Worm (Caenorhabditis elegans) whole organism, young adult: Measurements from ENCODE around the gene sbsp-1.

ENCODE experiments used
- B0019.2 ChIP-seq: fragments of 200-800 bp; sonication (Bioruptor generic); conservative IDR thresholded peaks from 2 replicates; pipeline ENCODE4 v1.3.6; 2022; ENCODE audit warnings: missing genetic modification reagents, missing genetic modification characterization, missing compliant biosample characterization
- B0336.3 ChIP-seq: fragments of 200-800 bp; sonication (Bioruptor generic); IDR thresholded peaks from 2 replicates; pipeline ENCODE4 v1.3.6; 2022; ENCODE audit warnings: missing genetic modification characterization, missing compliant biosample characterization
- D2030.7 ChIP-seq: fragments of 200-800 bp; sonication (Bioruptor generic); IDR thresholded peaks from 2 replicates; pipeline ENCODE4 v1.3.6; 2022; ENCODE audit warnings: missing genetic modification reagents, missing genetic modification characterization, missing compliant biosample characterization
- F57A8.1 ChIP-seq: fragments of 200-800 bp; sonication (Bioruptor generic); optimal IDR thresholded peaks from 2 replicates; lab custom pipeline; 2018; ENCODE audit warnings: mild to moderate bottlenecking, missing genetic modification characterization, moderate library complexity, missing compliant biosample characterization
- F57C9.4 ChIP-seq: sonication (generic microtip); optimal IDR thresholded peaks from 2 replicates; lab custom pipeline; 2017; ENCODE audit warnings: mild to moderate bottlenecking, missing genetic modification characterization, missing compliant biosample characterization
- K12H6.12 ChIP-seq: fragments of 200-800 bp; sonication (Bioruptor generic); optimal IDR thresholded peaks from 2 replicates; lab custom pipeline; 2018; ENCODE audit warnings: mild to moderate bottlenecking, missing genetic modification characterization, missing compliant biosample characterization
- T07F8.4 ChIP-seq: sonication (generic microtip); optimal IDR thresholded peaks from 2 replicates; lab custom pipeline; 2016; ENCODE audit warnings: mild to moderate bottlenecking, missing genetic modification characterization, moderate library complexity, missing compliant biosample characterization
- T26A5.8 ChIP-seq: sonication (generic microtip); optimal IDR thresholded peaks from 2 replicates; lab custom pipeline; 2016; ENCODE audit warnings: missing genetic modification characterization, missing compliant biosample characterization
- Y79H2A.3 ChIP-seq: fragments of 200-800 bp; sonication (Bioruptor generic); conservative IDR thresholded peaks from 2 replicates; pipeline ENCODE4 v1.3.6; 2022; ENCODE audit warnings: missing genetic modification reagents, missing genetic modification characterization, missing compliant biosample characterization
- Y95B8A.8 ChIP-seq: fragments of 200-800 bp; sonication (Bioruptor generic); IDR thresholded peaks from 2 replicates; pipeline ENCODE4 v1.3.6; 2022; ENCODE audit warnings: missing genetic modification reagents, missing genetic modification characterization, missing compliant biosample characterization
- atf-7 ChIP-seq: sonication (generic microtip); optimal IDR thresholded peaks from 2 replicates; lab custom pipeline; 2017; ENCODE audit warnings: mild to moderate bottlenecking, missing genetic modification characterization, missing compliant biosample characterization
- attf-3 ChIP-seq: fragments of 200-800 bp; sonication (Bioruptor generic); conservative IDR thresholded peaks from 2 replicates; pipeline ENCODE4 v1.3.6; 2022; ENCODE audit warnings: missing genetic modification reagents, missing genetic modification characterization, missing compliant biosample characterization
- attf-6 ChIP-seq: fragments of 200-800 bp; sonication (Bioruptor generic); IDR thresholded peaks from 2 replicates; pipeline ENCODE4 v1.3.6; 2022; ENCODE audit warnings: missing genetic modification reagents, missing genetic modification characterization, missing compliant biosample characterization
- ccch-3 ChIP-seq: fragments of 200-800 bp; sonication (Bioruptor generic); optimal IDR thresholded peaks from 2 replicates; lab custom pipeline; 2018; ENCODE audit warnings: mild to moderate bottlenecking, missing genetic modification characterization, missing compliant biosample characterization
- cebp-1 ChIP-seq, 2 experiments: fragments of 200-800 bp in 1 of 2; sonication (Bioruptor generic) in 1 of 2; sonication (generic microtip) in 1 of 2; IDR thresholded peaks in 1 of 2; optimal IDR thresholded peaks in 1 of 2; 2 replicates each; pipeline versions ENCODE4 v1.3.6 to Lab custom; 2017 to 2022; ENCODE audit warnings: missing compliant biosample characterization in 2 of 2, missing genetic modification characterization in 2 of 2, mild to moderate bottlenecking in 1 of 2, missing genetic modification reagents in 1 of 2, moderate library complexity in 1 of 2
- cebp-2 ChIP-seq: fragments of 200-800 bp; sonication (Bioruptor generic); IDR thresholded peaks from 2 replicates; pipeline ENCODE4 v1.3.6; 2022; ENCODE audit warnings: missing genetic modification characterization, missing compliant biosample characterization
- ceh-27 ChIP-seq: fragments of 200-800 bp; sonication (Bioruptor generic); optimal IDR thresholded peaks from 2 replicates; lab custom pipeline; 2018; ENCODE audit warnings: mild to moderate bottlenecking, missing genetic modification characterization, moderate library complexity, missing compliant biosample characterization
- ceh-58 ChIP-seq: fragments of 200-800 bp; sonication (Bioruptor generic); IDR thresholded peaks from 2 replicates; pipeline ENCODE4 v1.3.6; 2022; ENCODE audit warnings: missing genetic modification characterization, missing compliant biosample characterization
- ceh-79 ChIP-seq: sonication (generic microtip); optimal IDR thresholded peaks from 2 replicates; lab custom pipeline; 2017; ENCODE audit warnings: mild to moderate bottlenecking, missing genetic modification characterization, missing compliant biosample characterization
- dox-1 ChIP-seq: fragments of 200-800 bp; sonication (Bioruptor generic); IDR thresholded peaks from 2 replicates; pipeline ENCODE4 v1.3.6; 2022; ENCODE audit warnings: missing genetic modification reagents, missing genetic modification characterization, missing compliant biosample characterization
- dpl-1 ChIP-seq: fragments of 150-350 bp; optimal IDR thresholded peaks from 2 replicates; lab custom pipeline; 2014; ENCODE audit warnings: missing biosample characterization, missing genetic modification reagents, missing genetic modification characterization
- ets-4 ChIP-seq: fragments of 200-800 bp; sonication (Bioruptor generic); optimal IDR thresholded peaks from 2 replicates; lab custom pipeline; 2018; ENCODE audit warnings: mild to moderate bottlenecking, missing genetic modification characterization, missing compliant biosample characterization
- lag-1 ChIP-seq: fragments of 200-800 bp; sonication (Bioruptor generic); IDR thresholded peaks from 2 replicates; pipeline ENCODE4 v1.3.6; 2022; ENCODE audit warnings: missing genetic modification reagents, missing genetic modification characterization, missing compliant biosample characterization
- let-526 ChIP-seq: fragments of 200-800 bp; sonication (Bioruptor generic); IDR thresholded peaks from 2 replicates; pipeline ENCODE4 v1.3.6; 2022; ENCODE audit warnings: missing genetic modification reagents, missing genetic modification characterization, missing compliant biosample characterization
- let-607 ChIP-seq, 2 experiments: fragments of 200-800 bp in 1 of 2; sonication (Bioruptor generic) in 1 of 2; sonication (generic microtip) in 1 of 2; optimal IDR thresholded peaks; 2 replicates each; lab custom pipeline; 2016 to 2018; ENCODE audit warnings: mild to moderate bottlenecking in 2 of 2, missing compliant biosample characterization in 2 of 2, missing genetic modification characterization in 2 of 2, moderate library complexity in 2 of 2, missing genotype in 1 of 2
- lir-1 ChIP-seq: fragments of 200-800 bp; sonication (Bioruptor generic); conservative IDR thresholded peaks from 2 replicates; pipeline ENCODE4 v1.3.6; 2022; ENCODE audit warnings: missing genetic modification reagents, missing genetic modification characterization, missing compliant biosample characterization
- lsl-1 ChIP-seq: fragments of 200-800 bp; sonication (Bioruptor generic); optimal IDR thresholded peaks from 2 replicates; lab custom pipeline; 2018; ENCODE audit warnings: mild to moderate bottlenecking, missing genetic modification characterization, moderate library complexity, missing compliant biosample characterization
- madf-10 ChIP-seq: sonication (generic microtip); optimal IDR thresholded peaks from 2 replicates; lab custom pipeline; 2016; ENCODE audit warnings: mild to moderate bottlenecking, missing genetic modification characterization, missing compliant biosample characterization
- madf-8 ChIP-seq: fragments of 200-800 bp; sonication (Bioruptor generic); conservative IDR thresholded peaks from 2 replicates; pipeline ENCODE4 v1.3.6; 2022; ENCODE audit warnings: missing genetic modification reagents, missing genetic modification characterization, missing compliant biosample characterization
- nhr-179 ChIP-seq: sonication (generic microtip); optimal IDR thresholded peaks from 2 replicates; lab custom pipeline; 2016; ENCODE audit warnings: mild to moderate bottlenecking, missing genetic modification characterization, missing compliant biosample characterization
- nhr-80 ChIP-seq: sonication (generic microtip); optimal IDR thresholded peaks from 2 replicates; lab custom pipeline; 2016; ENCODE audit warnings: missing genetic modification characterization, missing compliant biosample characterization
- pha-4 ChIP-seq: fragments of 150-350 bp; sonication (generic microtip); optimal IDR thresholded peaks from 2 replicates; lab custom pipeline; 2014; ENCODE audit warnings: missing biosample characterization, missing genetic modification reagents, missing genetic modification characterization
- rec-8 ChIP-seq, 2 experiments: sonication (generic microtip); optimal IDR thresholded peaks; 2 replicates each; lab custom pipeline; 2016; ENCODE audit warnings: mild to moderate bottlenecking in 2 of 2, missing genetic modification characterization in 2 of 2, missing genetic modification reagents in 2 of 2, missing genotype in 2 of 2, missing biosample characterization in 1 of 2, missing compliant biosample characterization in 1 of 2, moderate library complexity in 1 of 2
- rpc-1 ChIP-seq, 2 experiments: fragments of 150-350 bp in 1 of 2; sonication (generic microtip) in 1 of 2; optimal IDR thresholded peaks; 2 replicates each; lab custom pipeline; 2014 to 2018; ENCODE audit warnings: missing biosample characterization in 1 of 2, missing genetic modification characterization in 1 of 2, missing genetic modification reagents in 1 of 2, missing genotype in 1 of 2
- tbx-9 ChIP-seq: sonication (generic microtip); optimal IDR thresholded peaks from 2 replicates; lab custom pipeline; 2016; ENCODE audit warnings: borderline replicate concordance, missing genetic modification characterization, inconsistent platforms, missing compliant biosample characterization
- xnd-1 ChIP-seq: sonication (generic microtip); optimal IDR thresholded peaks from 2 replicates; lab custom pipeline; 2016; ENCODE audit warnings: missing genotype, missing genetic modification reagents, missing genetic modification characterization, missing compliant biosample characterization
- zfh-2 ChIP-seq: fragments of 200-800 bp; sonication (Bioruptor generic); conservative IDR thresholded peaks from 2 replicates; pipeline ENCODE4 v1.3.6; 2022; ENCODE audit warnings: missing genetic modification reagents, missing genetic modification characterization, missing compliant biosample characterization
- zim-3 ChIP-seq: sonication (generic microtip); optimal IDR thresholded peaks from 2 replicates; lab custom pipeline; 2017; ENCODE audit warnings: mild to moderate bottlenecking, missing genetic modification characterization, moderate library complexity, missing compliant biosample characterization
- ztf-18 ChIP-seq: sonication (generic microtip); optimal IDR thresholded peaks from 2 replicates; lab custom pipeline; 2016; ENCODE audit warnings: missing genotype, mild to moderate bottlenecking, missing genetic modification characterization, missing compliant biosample characterization
- ztf-26 ChIP-seq: sonication (generic microtip); optimal IDR thresholded peaks from 2 replicates; lab custom pipeline; 2017; ENCODE audit warnings: missing genetic modification characterization, missing compliant biosample characterization

Gene sbsp-1

ce11 chrIII:10820592-10821242 is 12.0 kb upstream of the sbsp-1 start (continued):
- TF ChIP-seq madf-10 (no peak), rec-8 (tag; optimal IDR thresholded peaks at IDR 0.05; lab: Kevin White, UChicago) (no peak), pha-4 (no peak), atf-7 (tag; lab: Kevin White, UChicago) (no peak), madf-8 (GFP tag; lab: Robert Waterston, UW) (peak; percentile 56), nhr-80 (tag; lab: Kevin White, UChicago) (peak; percentile 4), D2030.7 (GFP tag; lab: Robert Waterston, UW) (peak; percentile 42; the same call in 1 of the 2 replicates), F57C9.4 (tag; lab: Kevin White, UChicago) (no peak), T07F8.4 (tag; lab: Kevin White, UChicago) (no peak), ceh-79 (tag; lab: Kevin White, UChicago) (no peak), B0336.3 (GFP tag; lab: Robert Waterston, UW) (no peak), lag-1 (no peak), zim-3 (tag; lab: Kevin White, UChicago) (no peak), cebp-2 (GFP tag; lab: Robert Waterston, UW) (no peak), K12H6.12 (tag; lab: Kevin White, UChicago) (no peak), ccch-3 (GFP tag; lab: Kevin White, UChicago) (no peak), Y95B8A.8 (GFP tag; lab: Robert Waterston, UW) (no peak), ets-4 (GFP tag; lab: Kevin White, UChicago) (no peak), Y79H2A.3 (no peak), rpc-1 (optimal IDR thresholded peaks at IDR 0.05; lab: Kevin White, UChicago) (no peak), rpc-1 (tag; optimal IDR thresholded peaks at IDR 0.05; lab: Kevin White, UChicago) (no peak), let-607 (tag; optimal IDR thresholded peaks at IDR 0.05; lab: Kevin White, UChicago) (peak in 1 of 2 experiments; percentile 61), attf-3 (GFP tag; lab: Robert Waterston, UW) (no peak), xnd-1 (tag; lab: Kevin White, UChicago) (peak; percentile 77), let-526 (GFP tag; lab: Robert Waterston, UW) (no peak), nhr-179 (no peak), ceh-58 (no peak), attf-6 (no peak), F57A8.1 (GFP tag; lab: Kevin White, UChicago) (no peak), lsl-1 (GFP tag; lab: Kevin White, UChicago) (peak; percentile 96), zfh-2 (no peak), T26A5.8 (no peak), ceh-27 (GFP tag; lab: Kevin White, UChicago) (no peak), cebp-1 (GFP tag; IDR thresholded peaks at IDR 0.05; lab: Robert Waterston, UW) (no peak), cebp-1 (tag; optimal IDR thresholded peaks at IDR 0.05; lab: Kevin White, UChicago) (peak; percentile 31), tbx-9 (tag; lab: Kevin White, UChicago) (no peak), dox-1 (peak; percentile 37; the same call in 1 of the 2 replicates), B0019.2 (GFP tag; lab: Robert Waterston, UW) (no peak), dpl-1 (GFP tag; lab: Kevin White, UChicago) (no peak), ztf-18 (tag; lab: Kevin White, UChicago) (no peak), lir-1 (GFP tag; lab: Robert Waterston, UW) (no peak), ztf-26 (tag; lab: Kevin White, UChicago) (no peak)
